Fruit fly (Drosophila melanogaster) whole organism, adult: ENCODE data around the gene CG32024.

ENCODE experiments used
- CG12768 ChIP-seq: fragments of 200-800 bp; sonication (Bioruptor generic); optimal IDR thresholded peaks from 2 replicates; lab custom pipeline; 2017; ENCODE audit warnings: missing biosample characterization, missing genetic modification characterization, mild to moderate bottlenecking, moderate library complexity, missing genetic modification reagents
- CG14711 ChIP-seq: fragments of 200-800 bp; sonication (Bioruptor generic); optimal IDR thresholded peaks from 2 replicates; lab custom pipeline; 2018; ENCODE audit warnings: missing biosample characterization, mild to moderate bottlenecking, missing genetic modification characterization, moderate library complexity
- CG1620 ChIP-seq: fragments of 200-800 bp; sonication (Bioruptor generic); optimal IDR thresholded peaks from 2 replicates; lab custom pipeline; 2016; ENCODE audit warnings: missing biosample characterization, missing genetic modification characterization
- Crg-1 ChIP-seq: fragments of 200-800 bp; sonication (Bioruptor generic); optimal IDR thresholded peaks from 2 replicates; lab custom pipeline; 2016; ENCODE audit warnings: missing biosample characterization, missing genetic modification characterization
- Hr96 ChIP-seq: fragments of 200-800 bp; sonication (Bioruptor generic); optimal IDR thresholded peaks from 2 replicates; lab custom pipeline; 2016; ENCODE audit warnings: missing biosample characterization, missing genetic modification characterization
- Mnt ChIP-seq: fragments of 200-800 bp; sonication (Bioruptor generic); optimal IDR thresholded peaks from 2 replicates; lab custom pipeline; 2016; ENCODE audit warnings: missing biosample characterization, mild to moderate bottlenecking, missing genetic modification characterization
- bab1 ChIP-seq: fragments of 200-800 bp; sonication (Bioruptor generic); optimal IDR thresholded peaks from 3 replicates; lab custom pipeline; 2019; ENCODE audit warnings: missing biosample characterization, mild to moderate bottlenecking, missing genetic modification characterization, moderate library complexity
- cic ChIP-seq: fragments of 200-800 bp; sonication (Bioruptor generic); optimal IDR thresholded peaks from 2 replicates; lab custom pipeline; 2017; ENCODE audit warnings: missing biosample characterization, mild to moderate bottlenecking, missing genetic modification characterization, moderate library complexity
- cnc ChIP-seq, 2 experiments: fragments of >200 bp; optimal IDR thresholded peaks; 2 replicates each; lab custom pipeline; 2017
- kay ChIP-seq: fragments of 200-800 bp; sonication (Bioruptor generic); peaks from one replicate; lab custom pipeline; 2016; ENCODE audit warnings: missing biosample characterization, missing genetic modification characterization, borderline replicate concordance
- tj ChIP-seq: fragments of 200-800 bp; sonication (Bioruptor generic); optimal IDR thresholded peaks from 3 replicates; lab custom pipeline; 2017; ENCODE audit warnings: missing biosample characterization, mild to moderate bottlenecking, missing genetic modification characterization, moderate library complexity

dm6 chr3L:8836162-8836561, 28.8 kb downstream of the CG32024 start, which contains the start of gene CG32026:
- TF ChIP-seq tj, result no peak
- TF ChIP-seq CG1620, result no peak
- no peak for TF ChIP-seq Mnt (GFP tag; lab: Kevin White, UChicago)
- TF ChIP-seq Hr96 (GFP tag; lab: Kevin White, UChicago), result no peak
- TF ChIP-seq kay (GFP tag; lab: Kevin White, UChicago), result no peak
- TF ChIP-seq bab1 (GFP tag; lab: Kevin White, UChicago), result no peak
- no peak for TF ChIP-seq CG12768 (GFP tag; lab: Kevin White, UChicago)
- no peak for TF ChIP-seq Crg-1 (GFP tag; lab: Kevin White, UChicago)
- no peak for TF ChIP-seq CG14711 (tag; lab: Kevin White, UChicago)
- TF ChIP-seq cic (GFP tag; lab: Kevin White, UChicago), result no peak
- no peak for TF ChIP-seq cnc (optimal IDR thresholded peaks at IDR 0.05; lab: Kevin White, UChicago)
